Fruit fly (Drosophila melanogaster): ENCODE data around the gene bip1.

DNA sequence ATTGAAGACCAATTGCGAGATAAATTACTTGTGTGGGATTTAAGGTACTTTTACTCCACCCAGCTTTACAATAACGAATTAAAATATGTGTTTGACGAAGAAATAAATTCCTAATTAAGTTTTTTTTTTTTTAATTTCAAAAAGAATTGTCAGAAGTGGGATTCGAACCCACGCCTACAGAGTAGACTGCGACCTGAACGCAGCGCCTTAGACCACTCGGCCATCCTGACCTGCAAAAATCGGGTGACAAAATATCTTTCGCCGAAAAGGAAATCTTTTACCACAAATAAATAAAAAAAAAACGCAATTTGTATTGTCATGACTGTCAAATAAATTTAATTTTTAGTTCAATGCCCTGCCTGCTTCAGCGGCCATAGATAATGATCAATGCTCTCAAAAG is 9.5 kb upstream of the bip1 start:
- TF ChIP-seq Sry-β (GFP tag; optimal IDR thresholded peaks at IDR 0.05) (no peak), CG17568 (GFP tag; optimal IDR thresholded peaks at IDR 0.05) (no peak), HmgZ (tag; optimal IDR thresholded peaks at IDR 0.05) (no peak)
